Fruit fly (Drosophila melanogaster) whole organism, embryonic: ENCODE results near the gene PH4alphaSG2.

Experiments used
- Antp ChIP-seq: fragments of 200-800 bp; sonication (Bioruptor generic); optimal IDR thresholded peaks from 3 replicates; lab custom pipeline; 2016; ENCODE audit warnings: missing biosample characterization, missing genetic modification characterization
- C15 ChIP-seq: fragments of 200-800 bp; sonication (Bioruptor generic); IDR thresholded peaks from 3 replicates; pipeline ENCODE4 v1.3.6; 2022; ENCODE audit warnings: missing biosample characterization, missing genetic modification characterization
- CG10274 ChIP-seq: fragments of 200-800 bp; sonication (Bioruptor generic); optimal IDR thresholded peaks from 3 replicates; lab custom pipeline; 2017; ENCODE audit warnings: missing biosample characterization, mild to moderate bottlenecking, missing genetic modification characterization
- CG10321 ChIP-seq: fragments of 200-800 bp; sonication (Bioruptor generic); IDR thresholded peaks from 2 replicates; pipeline ENCODE4 v1.3.6; 2022; ENCODE audit warnings: missing biosample characterization, missing genetic modification characterization
- CG11247 ChIP-seq: fragments of 200-800 bp; sonication (Bioruptor generic); IDR thresholded peaks from 2 replicates; pipeline ENCODE4 v1.3.6; 2022; ENCODE audit warnings: missing biosample characterization, missing genetic modification characterization
- CG11398 ChIP-seq: fragments of 200-800 bp; sonication (Bioruptor generic); optimal IDR thresholded peaks from 2 replicates; lab custom pipeline; 2016; ENCODE audit warnings: missing biosample characterization, missing genetic modification characterization
- CG12104 ChIP-seq: fragments of 200-800 bp; sonication (Bioruptor generic); optimal IDR thresholded peaks from 3 replicates; lab custom pipeline; 2016; ENCODE audit warnings: missing biosample characterization, missing genetic modification characterization
- CG12155 ChIP-seq: fragments of 200-800 bp; sonication (Bioruptor generic); optimal IDR thresholded peaks from 3 replicates; lab custom pipeline; 2016; ENCODE audit warnings: missing biosample characterization, missing genetic modification characterization
- CG13624 ChIP-seq: fragments of 200-800 bp; sonication (Bioruptor generic); optimal IDR thresholded peaks from 2 replicates; lab custom pipeline; 2016; ENCODE audit warnings: missing biosample characterization, missing genetic modification characterization
- CG14710 ChIP-seq: fragments of 200-800 bp; sonication (Bioruptor generic); optimal IDR thresholded peaks from 3 replicates; lab custom pipeline; 2019; ENCODE audit warnings: missing biosample characterization, mild to moderate bottlenecking, missing genetic modification characterization, moderate library complexity
- CG15601 ChIP-seq: fragments of 200-800 bp; sonication (Bioruptor generic); optimal IDR thresholded peaks from 3 replicates; lab custom pipeline; 2019; ENCODE audit warnings: missing biosample characterization, mild to moderate bottlenecking, missing genetic modification characterization, moderate library complexity
- CG17328 ChIP-seq: fragments of 200-800 bp; sonication (Bioruptor generic); IDR thresholded peaks from 2 replicates; pipeline ENCODE4 v1.3.6; 2022; ENCODE audit warnings: missing biosample characterization, missing genetic modification characterization
- CG17385 ChIP-seq: fragments of 200-800 bp; sonication (Bioruptor generic); optimal IDR thresholded peaks from 3 replicates; lab custom pipeline; 2018; ENCODE audit warnings: missing biosample characterization, mild to moderate bottlenecking, missing genetic modification characterization
- CG17612 ChIP-seq: fragments of 200-800 bp; sonication (Bioruptor generic); IDR thresholded peaks from 2 replicates; pipeline ENCODE4 v1.3.6; 2022; ENCODE audit warnings: missing biosample characterization, missing genetic modification characterization
- CG18262 ChIP-seq: fragments of 200-800 bp; optimal IDR thresholded peaks from 3 replicates; lab custom pipeline; 2019; ENCODE audit warnings: missing biosample characterization, mild to moderate bottlenecking, missing genetic modification characterization, moderate library complexity
- CG18619 ChIP-seq: fragments of 200-800 bp; sonication (Bioruptor generic); optimal IDR thresholded peaks from 3 replicates; lab custom pipeline; 2017; ENCODE audit warnings: missing biosample characterization, mild to moderate bottlenecking, missing genetic modification characterization
- CG32772 ChIP-seq: fragments of 200-800 bp; sonication (Bioruptor generic); IDR thresholded peaks from 2 replicates; pipeline ENCODE4 v1.3.6; 2022; ENCODE audit warnings: missing biosample characterization, missing genetic modification characterization
- CG34376 ChIP-seq: fragments of 200-800 bp; sonication (Bioruptor generic); optimal IDR thresholded peaks from 2 replicates; lab custom pipeline; 2018; ENCODE audit warnings: missing biosample characterization, mild to moderate bottlenecking, missing genetic modification characterization
- CG4730 ChIP-seq: fragments of 200-800 bp; sonication (Bioruptor generic); IDR thresholded peaks from 2 replicates; pipeline ENCODE4 v1.3.6; 2022; ENCODE audit warnings: missing biosample characterization, missing genetic modification characterization
- CG6175 ChIP-seq: fragments of 200-800 bp; sonication (Bioruptor generic); IDR thresholded peaks from 3 replicates; pipeline ENCODE4 v1.3.6; 2022; ENCODE audit warnings: missing biosample characterization, missing genetic modification characterization
- CG6654 ChIP-seq: fragments of 200-800 bp; sonication (Bioruptor generic); optimal IDR thresholded peaks from 2 replicates; lab custom pipeline; 2017; ENCODE audit warnings: missing biosample characterization, mild to moderate bottlenecking, missing genetic modification characterization
- CG7271 ChIP-seq: fragments of 200-800 bp; sonication (Bioruptor generic); optimal IDR thresholded peaks from 2 replicates; lab custom pipeline; 2018; ENCODE audit warnings: missing biosample characterization, mild to moderate bottlenecking, missing genetic modification characterization, moderate library complexity
- CG7987 ChIP-seq: fragments of 200-800 bp; sonication (Bioruptor generic); optimal IDR thresholded peaks from 2 replicates; lab custom pipeline; 2018; ENCODE audit warnings: missing biosample characterization, mild to moderate bottlenecking, missing genetic modification characterization, moderate library complexity
- D19B ChIP-seq: fragments of 200-800 bp; sonication (Bioruptor generic); optimal IDR thresholded peaks from 2 replicates; lab custom pipeline; 2017; ENCODE audit warnings: missing biosample characterization, mild to moderate bottlenecking, missing genetic modification characterization
- Dll ChIP-seq: fragments of 200-800 bp; sonication (Bioruptor generic); IDR thresholded peaks from 4 replicates; pipeline ENCODE4 v1.3.6; 2022; ENCODE audit warnings: missing biosample characterization, missing genetic modification characterization; ENCODE audit not compliant: partially characterized antibody
- Drgx ChIP-seq: fragments of 200-800 bp; sonication (Bioruptor generic); IDR thresholded peaks from 2 replicates; pipeline ENCODE4 v1.3.6; 2022; ENCODE audit warnings: missing biosample characterization, missing genetic modification characterization
- HHEX ChIP-seq: fragments of 200-800 bp; sonication (Bioruptor generic); optimal IDR thresholded peaks from 3 replicates; lab custom pipeline; 2017; ENCODE audit warnings: missing biosample characterization, mild to moderate bottlenecking, missing genetic modification characterization, missing genetic modification reagents
- Hr3 ChIP-seq: fragments of 200-800 bp; sonication (Bioruptor generic); optimal IDR thresholded peaks from 3 replicates; lab custom pipeline; 2016; ENCODE audit warnings: missing biosample characterization, missing genetic modification characterization
- Lhr ChIP-seq: fragments of 200-800 bp; sonication (Bioruptor generic); optimal IDR thresholded peaks from 3 replicates; lab custom pipeline; 2017; ENCODE audit warnings: mild to moderate bottlenecking, missing biosample characterization, missing genetic modification reagents, missing genetic modification characterization
- Lim3 ChIP-seq: fragments of 200-800 bp; sonication (Bioruptor generic); IDR thresholded peaks from 2 replicates; pipeline ENCODE4 v1.3.6; 2022; ENCODE audit warnings: missing biosample characterization, missing genetic modification characterization
- Myb ChIP-seq: fragments of 200-800 bp; sonication (Bioruptor generic); optimal IDR thresholded peaks from 2 replicates; lab custom pipeline; 2016; ENCODE audit warnings: missing biosample characterization, missing genetic modification characterization
- Rx ChIP-seq: fragments of 200-800 bp; sonication (Bioruptor generic); IDR thresholded peaks from 2 replicates; pipeline ENCODE4 v1.3.6; 2022; ENCODE audit warnings: missing biosample characterization, missing genetic modification characterization
- Sry-δ ChIP-seq: fragments of 200-800 bp; sonication (Bioruptor generic); optimal IDR thresholded peaks from 2 replicates; lab custom pipeline; 2016; ENCODE audit warnings: missing biosample characterization, missing genetic modification characterization
- abd-A ChIP-seq: fragments of 200-800 bp; sonication (Bioruptor generic); optimal IDR thresholded peaks from 3 replicates; lab custom pipeline; 2019; ENCODE audit warnings: missing biosample characterization, mild to moderate bottlenecking, missing genetic modification characterization, moderate library complexity
- al ChIP-seq: fragments of 200-800 bp; sonication (Bioruptor generic); IDR thresholded peaks from 2 replicates; pipeline ENCODE4 v1.3.6; 2022; ENCODE audit warnings: missing biosample characterization, missing genetic modification characterization
- az2 ChIP-seq: fragments of 200-800 bp; sonication (Bioruptor generic); optimal IDR thresholded peaks from 3 replicates; lab custom pipeline; 2016; ENCODE audit warnings: missing biosample characterization, missing genetic modification characterization
- br ChIP-seq: fragments of >200 bp; optimal IDR thresholded peaks from 2 replicates; lab custom pipeline; 2017
- cad ChIP-seq: fragments of >200 bp; optimal IDR thresholded peaks from 2 replicates; lab custom pipeline; 2017; ENCODE audit warnings: missing biosample characterization, missing genetic modification characterization
- caup ChIP-seq: fragments of 200-800 bp; sonication (Bioruptor generic); optimal IDR thresholded peaks from 3 replicates; lab custom pipeline; 2017; ENCODE audit warnings: missing biosample characterization, mild to moderate bottlenecking, missing genetic modification characterization, moderate library complexity; ENCODE audit not compliant: severe bottlenecking
- dmrt99B ChIP-seq: fragments of 200-800 bp; sonication (Bioruptor generic); optimal IDR thresholded peaks from 2 replicates; lab custom pipeline; 2018; ENCODE audit warnings: missing biosample characterization, mild to moderate bottlenecking, missing genetic modification characterization, moderate library complexity
- gro ChIP-seq: fragments of 200-800 bp; sonication (Bioruptor generic); optimal IDR thresholded peaks from 2 replicates; lab custom pipeline; 2016; ENCODE audit warnings: missing biosample characterization, missing genetic modification characterization
- hth ChIP-seq: fragments of >200 bp; optimal IDR thresholded peaks from 2 replicates; lab custom pipeline; 2017; ENCODE audit warnings: inconsistent platforms
- ind ChIP-seq: fragments of 200-800 bp; sonication (Bioruptor generic); optimal IDR thresholded peaks from 3 replicates; lab custom pipeline; 2016; ENCODE audit warnings: missing biosample characterization, missing genetic modification characterization
- odd ChIP-seq: fragments of 200-800 bp; sonication (Bioruptor generic); optimal IDR thresholded peaks from 2 replicates; lab custom pipeline; 2017; ENCODE audit warnings: missing biosample characterization, mild to moderate bottlenecking, missing genetic modification characterization
- pros ChIP-seq: fragments of 200-800 bp; sonication (Bioruptor generic); optimal IDR thresholded peaks from 3 replicates; lab custom pipeline; 2019; ENCODE audit warnings: missing biosample characterization, mild to moderate bottlenecking, missing genetic modification characterization, moderate library complexity
- repo ChIP-seq: fragments of 200-800 bp; sonication (Bioruptor generic); optimal IDR thresholded peaks from 2 replicates; lab custom pipeline; 2016; ENCODE audit warnings: missing biosample characterization, missing genetic modification characterization
- rib ChIP-seq: fragments of 200-800 bp; sonication (Bioruptor generic); IDR thresholded peaks from 2 replicates; pipeline ENCODE4 v1.3.6; 2022; ENCODE audit warnings: missing biosample characterization, missing genetic modification characterization
- salm ChIP-seq: fragments of 200-800 bp; sonication (Bioruptor generic); optimal IDR thresholded peaks from 2 replicates; lab custom pipeline; 2018; ENCODE audit warnings: missing biosample characterization, mild to moderate bottlenecking, missing genetic modification characterization
- tap ChIP-seq: fragments of 200-800 bp; optimal IDR thresholded peaks from 3 replicates; lab custom pipeline; 2019; ENCODE audit warnings: missing biosample characterization, mild to moderate bottlenecking, missing genetic modification characterization, moderate library complexity
- ttk ChIP-seq: fragments of 200-800 bp; sonication (Bioruptor generic); IDR thresholded peaks from 2 replicates; pipeline ENCODE4 v2.1.2; 2022; ENCODE audit warnings: missing biosample characterization, missing genetic modification characterization
- tx ChIP-seq: fragments of 200-800 bp; sonication (Bioruptor generic); optimal IDR thresholded peaks from 2 replicates; lab custom pipeline; 2016; ENCODE audit warnings: missing biosample characterization, missing genetic modification characterization
- unc-4 ChIP-seq: fragments of 200-800 bp; sonication (Bioruptor generic); IDR thresholded peaks from 2 replicates; pipeline ENCODE4 v1.3.6; 2022; ENCODE audit warnings: missing biosample characterization, missing genetic modification characterization; ENCODE audit not compliant: partially characterized antibody

The PH4alphaSG2 gene

DNA sequence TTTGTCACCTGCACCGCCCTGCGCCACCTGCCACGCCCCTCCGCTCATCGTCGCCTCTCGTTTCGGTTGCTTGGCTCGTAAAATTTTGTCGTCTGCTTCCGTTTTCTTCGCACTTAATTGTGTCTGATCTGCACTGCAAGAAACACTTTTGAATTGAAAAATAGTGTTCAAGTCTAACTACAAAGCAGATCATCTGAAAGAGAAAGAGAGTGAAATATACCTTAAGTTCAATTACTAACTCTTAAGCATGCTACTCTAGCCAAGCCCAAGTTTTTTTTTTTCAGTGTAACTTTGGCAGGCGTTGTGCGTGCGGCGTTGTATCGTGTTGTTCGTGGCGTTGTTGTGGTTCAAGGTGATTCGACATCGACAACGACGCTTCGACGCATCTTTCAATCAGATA lies 50.3 kb downstream of the PH4alphaSG2 start (continued):
- TF ChIP-seq CG14710 (peak; percentile 77), gro (GFP tag; lab: Kevin White, UChicago) (peak; percentile 94), tap (peak; percentile 83), CG10321 (GFP tag; lab: Robert Waterston, UW) (peak; percentile 71; the same call in 1 of the 2 replicates), az2 (GFP tag; lab: Kevin White, UChicago) (peak; percentile 91), caup (GFP tag; lab: Kevin White, UChicago) (peak; percentile 94), CG13624 (peak; percentile 95), CG15601 (peak; percentile 75), CG18619 (GFP tag; lab: Kevin White, UChicago) (peak; percentile 91), CG12155 (GFP tag; lab: Kevin White, UChicago) (peak; percentile 87), CG34376 (GFP tag; lab: Kevin White, UChicago) (peak; percentile 92), Hr3 (GFP tag; lab: Kevin White, UChicago) (peak; percentile 86), abd-A (tag; lab: Kevin White, UChicago) (peak; percentile 82), repo (GFP tag; lab: Kevin White, UChicago) (peak; percentile 91), ttk (GFP tag; lab: Robert Waterston, UW) (peak; percentile 90), CG7987 (GFP tag; lab: Kevin White, UChicago) (peak; percentile 86), CG12104 (GFP tag; lab: Kevin White, UChicago) (peak; percentile 88), CG10274 (GFP tag; lab: Kevin White, UChicago) (peak; percentile 82), odd (GFP tag; lab: Kevin White, UChicago) (peak; percentile 84), Rx (GFP tag; lab: Robert Waterston, UW) (peak; percentile 85), CG17328 (GFP tag; lab: Robert Waterston, UW) (peak; percentile 93), unc-4 (GFP tag; lab: Robert Waterston, UW) (no peak), Sry-δ (GFP tag; lab: Kevin White, UChicago) (peak; percentile 66), br (no peak), CG11247 (GFP tag; lab: Robert Waterston, UW) (peak; percentile 92), CG6175 (GFP tag; lab: Robert Waterston, UW) (peak; percentile 86), CG4730 (GFP tag; lab: Robert Waterston, UW) (peak; percentile 92), Antp (peak; percentile 97), CG32772 (GFP tag; lab: Robert Waterston, UW) (peak; percentile 93), dmrt99B (tag; lab: Kevin White, UChicago) (peak; percentile 94), C15 (GFP tag; lab: Robert Waterston, UW) (peak; percentile 82; the same call in 2 of the 3 replicates), CG17612 (GFP tag; lab: Robert Waterston, UW) (peak; percentile 76), salm (peak; percentile 85), cad (GFP tag; lab: Kevin White, UChicago) (no peak), Dll (GFP tag; lab: Robert Waterston, UW) (no peak), Lim3 (GFP tag; lab: Robert Waterston, UW) (peak; percentile 81), hth (lab: Kevin White, UChicago) (no peak), D19B (peak; percentile 76), HHEX (GFP tag; lab: Kevin White, UChicago) (peak; percentile 92), rib (GFP tag; lab: Robert Waterston, UW) (peak; percentile 91), al (GFP tag; lab: Robert Waterston, UW) (peak; percentile 87), Drgx (GFP tag; lab: Robert Waterston, UW) (peak; percentile 85), CG18262 (tag; lab: Kevin White, UChicago) (peak; percentile 83), CG17385 (peak; percentile 86), tx (GFP tag; lab: Kevin White, UChicago) (peak; percentile 91), ind (GFP tag; lab: Kevin White, UChicago) (peak; percentile 97), CG6654 (peak; percentile 78), pros (no peak), Lhr (GFP tag; lab: Kevin White, UChicago) (peak; percentile 64), CG7271 (no peak), Myb (GFP tag; lab: Kevin White, UChicago) (peak; percentile 83), CG11398 (GFP tag; lab: Kevin White, UChicago) (peak; percentile 89)
